Worm (Caenorhabditis elegans) whole organism, L1 larva: ENCODE data around the gene nos-3.

Source experiments
- ama-1 ChIP-seq: fragments of 150-350 bp; optimal IDR thresholded peaks from 2 replicates; lab custom pipeline; 2014
- blmp-1 ChIP-seq: fragments of 150-350 bp; optimal IDR thresholded peaks from 2 replicates; lab custom pipeline; 2014; ENCODE audit warnings: missing biosample characterization, missing genetic modification characterization
- dsc-1 ChIP-seq: sonication (generic microtip); optimal IDR thresholded peaks from 2 replicates; lab custom pipeline; 2016; ENCODE audit warnings: mild to moderate bottlenecking, missing genetic modification characterization, missing compliant biosample characterization
- efl-1 ChIP-seq, 4 experiments: fragments of 150-350 bp; optimal IDR thresholded peaks in 3 of 4; peaks in 1 of 4; 1 replicate in 1 of 4; 2 replicates in 3 of 4; lab custom pipeline; 2014; ENCODE audit warnings: missing biosample characterization in 2 of 4, missing genetic modification characterization in 2 of 4, missing genetic modification reagents in 2 of 4
- efl-3 ChIP-seq: fragments of 200-800 bp; sonication (Bioruptor generic); optimal IDR thresholded peaks from 2 replicates; lab custom pipeline; 2018; ENCODE audit warnings: mild to moderate bottlenecking, missing genetic modification characterization, missing compliant biosample characterization
- fkh-10 ChIP-seq: sonication (generic microtip); optimal IDR thresholded peaks from 2 replicates; lab custom pipeline; 2017; ENCODE audit warnings: missing biosample characterization, missing genetic modification reagents, missing genetic modification characterization
- fkh-4 ChIP-seq: sonication (generic microtip); optimal IDR thresholded peaks from 2 replicates; lab custom pipeline; 2016; ENCODE audit warnings: missing compliant biosample characterization, missing genetic modification characterization, borderline replicate concordance
- lin-14 ChIP-seq: fragments of 200-800 bp; sonication (Bioruptor generic); optimal IDR thresholded peaks from 2 replicates; lab custom pipeline; 2018; ENCODE audit warnings: mild to moderate bottlenecking, missing genetic modification characterization, moderate library complexity, missing compliant biosample characterization
- lin-35 ChIP-seq, 2 experiments: fragments of 150-350 bp; optimal IDR thresholded peaks; 2 replicates each; lab custom pipeline; 2014; ENCODE audit warnings: missing biosample characterization in 2 of 2, missing genetic modification characterization in 2 of 2, missing genetic modification reagents in 2 of 2
- lsy-2 ChIP-seq, 2 experiments: fragments of 150-350 bp; optimal IDR thresholded peaks; 2 replicates each; lab custom pipeline; 2014; ENCODE audit warnings: missing biosample characterization in 2 of 2, missing genetic modification characterization in 2 of 2
- mef-2 ChIP-seq: fragments of 150-350 bp; optimal IDR thresholded peaks from 2 replicates; lab custom pipeline; 2014; ENCODE audit warnings: missing biosample characterization, missing genetic modification characterization
- nhr-19 ChIP-seq: fragments of 200-800 bp; sonication (Bioruptor generic); conservative IDR thresholded peaks from 2 replicates; pipeline ENCODE4 v1.3.6; 2022; ENCODE audit warnings: missing genetic modification characterization, missing compliant biosample characterization
- nhr-20 ChIP-seq: sonication (generic microtip); optimal IDR thresholded peaks from 2 replicates; lab custom pipeline; 2016; ENCODE audit warnings: mild to moderate bottlenecking, missing genetic modification characterization, missing compliant biosample characterization
- nhr-47 ChIP-seq: sonication (generic microtip); optimal IDR thresholded peaks from 2 replicates; lab custom pipeline; 2016; ENCODE audit warnings: mild to moderate bottlenecking, missing genetic modification characterization, moderate library complexity, missing compliant biosample characterization
- nhr-71 ChIP-seq: sonication (generic microtip); optimal IDR thresholded peaks from 2 replicates; lab custom pipeline; 2016; ENCODE audit warnings: mild to moderate bottlenecking, missing genetic modification characterization, moderate library complexity, missing compliant biosample characterization
- nhr-76 ChIP-seq: sonication (generic microtip); optimal IDR thresholded peaks from 2 replicates; lab custom pipeline; 2017; ENCODE audit warnings: missing biosample characterization, missing genetic modification characterization
- pag-3 ChIP-seq: sonication (generic microtip); optimal IDR thresholded peaks from 2 replicates; lab custom pipeline; 2017; ENCODE audit warnings: missing genetic modification characterization, mild to moderate bottlenecking, missing compliant biosample characterization, antibody characterized with exemption, borderline replicate concordance; ENCODE audit not compliant: insufficient read depth
- pax-3 ChIP-seq: fragments of 200-800 bp; sonication (Bioruptor generic); optimal IDR thresholded peaks from 2 replicates; lab custom pipeline; 2018; ENCODE audit warnings: mild to moderate bottlenecking, missing genetic modification characterization, moderate library complexity, missing compliant biosample characterization
- rnt-1 ChIP-seq: sonication (generic microtip); optimal IDR thresholded peaks from 2 replicates; lab custom pipeline; 2016; ENCODE audit warnings: mild to moderate bottlenecking, missing genetic modification characterization, moderate library complexity, missing compliant biosample characterization
- skn-1 ChIP-seq: fragments of 150-350 bp; optimal IDR thresholded peaks from 2 replicates; lab custom pipeline; 2014; ENCODE audit warnings: missing biosample characterization, missing genetic modification characterization
- snu-23 ChIP-seq: sonication (generic microtip); optimal IDR thresholded peaks from 2 replicates; lab custom pipeline; 2016; ENCODE audit warnings: missing genetic modification characterization, missing compliant biosample characterization
- unc-130 ChIP-seq: fragments of 150-350 bp; optimal IDR thresholded peaks from 2 replicates; lab custom pipeline; 2017; ENCODE audit warnings: missing biosample characterization, missing genetic modification characterization, inconsistent platforms
- vab-15 ChIP-seq: sonication (generic microtip); optimal IDR thresholded peaks from 2 replicates; lab custom pipeline; 2017; ENCODE audit warnings: missing genotype, mild to moderate bottlenecking, missing genetic modification characterization, missing compliant biosample characterization
- zag-1 ChIP-seq: fragments of 150-350 bp; optimal IDR thresholded peaks from 2 replicates; lab custom pipeline; 2014; ENCODE audit warnings: missing biosample characterization, missing genetic modification characterization

Gene nos-3

DNA sequence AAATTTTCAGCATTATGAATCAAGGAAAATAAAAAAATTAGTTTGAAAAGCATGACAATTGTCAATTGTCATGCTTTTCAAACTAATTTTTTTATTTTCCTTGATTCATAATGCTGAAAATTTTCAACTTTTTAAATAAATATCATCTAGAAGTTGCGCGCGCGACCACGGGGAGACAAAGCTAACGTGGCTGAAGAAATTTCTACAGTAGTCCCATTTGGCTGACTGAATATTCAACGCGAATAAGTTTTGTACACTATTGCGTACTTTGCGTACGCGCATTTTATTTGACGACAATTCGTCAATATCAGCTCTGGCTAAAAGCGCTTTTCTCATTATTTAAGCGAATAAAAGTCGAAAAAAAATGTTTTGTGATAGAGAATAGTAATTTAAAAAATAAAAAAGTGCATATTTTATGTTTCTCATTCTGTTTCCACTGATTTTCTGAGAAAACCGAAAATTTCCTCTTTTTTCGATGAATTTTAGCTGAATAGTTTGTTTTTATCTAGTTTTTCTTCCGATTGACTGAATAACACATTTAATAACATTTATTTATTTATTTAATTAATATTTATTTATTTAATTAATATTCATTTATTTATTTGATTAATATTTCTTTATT lies 27.4 kb upstream of the nos-3 start, which contains the start of gene Y53C12A.11:
TSS of gene Y53C12A.11 (minus strand) at position 68 of the 622 bp plus-strand sequence.
- TF ChIP-seq nhr-47 (peak; percentile 5), nhr-71 (tag; lab: Kevin White, UChicago) (peak; percentile 26), efl-1 (optimal IDR thresholded peaks at IDR 0.05; lab: Kevin White, UChicago) (peak; percentile 13 to 39), efl-1 (GFP tag; optimal IDR thresholded peaks at IDR 0.05 in 1 of 2; lab: Kevin White, UChicago) (peak in 1 of 2 experiments; percentile 70), lsy-2 (tag; optimal IDR thresholded peaks at IDR 0.05; lab: Kevin White, UChicago) (peak in 1 of 2 experiments; percentile 52), nhr-19 (GFP tag; lab: Robert Waterston, UW) (peak; percentile 41)

DNA sequence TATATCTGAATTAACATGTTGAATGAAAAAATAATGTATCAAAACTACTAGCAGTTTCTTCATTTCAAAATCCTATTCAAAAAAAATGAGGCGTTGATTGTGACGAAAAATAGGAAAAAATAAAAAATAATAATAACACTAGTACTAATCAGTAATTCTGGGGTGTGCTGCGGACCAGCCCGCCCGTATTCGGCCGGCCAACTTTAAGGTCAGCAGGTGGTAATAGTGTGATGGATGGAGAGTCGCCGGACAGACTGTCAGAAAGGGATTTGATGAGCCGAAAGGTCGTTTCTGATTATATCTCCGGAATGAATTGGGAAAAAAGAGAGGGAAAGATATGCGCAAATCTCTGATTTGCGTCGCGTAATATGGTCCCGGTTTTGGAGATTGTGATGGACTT lies 21.7 kb upstream of the nos-3 start, which contains the start of gene cutl-2:
TSS of gene cutl-2 (minus strand) at position 210 of the 400 bp plus-strand sequence.
- TF ChIP-seq fkh-4 (tag; lab: Kevin White, UChicago) (no peak), nhr-20 (tag; lab: Kevin White, UChicago) (no peak)

DNA sequence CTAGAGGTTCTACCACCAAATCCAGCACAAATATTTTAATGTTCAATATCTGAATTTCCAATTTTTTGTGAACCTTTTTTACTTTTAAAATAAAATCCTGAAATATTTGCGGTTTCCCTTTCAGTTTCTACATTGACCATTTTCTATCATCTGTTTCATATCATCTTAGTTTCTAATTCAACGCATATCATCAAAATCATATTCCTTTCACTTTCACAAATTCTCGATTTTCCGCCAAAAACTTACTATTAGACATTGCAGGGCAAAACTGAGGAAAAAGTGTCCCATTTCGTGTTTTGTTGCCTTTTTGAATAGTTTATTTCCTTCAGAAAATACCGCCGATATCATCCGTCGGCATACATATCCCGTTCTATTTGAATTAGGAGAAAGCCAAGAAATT lies 21.1 kb upstream of the nos-3 start:
- TF ChIP-seq blmp-1 (tag; lab: Kevin White, UChicago): peak; percentile 84
- no peak for TF ChIP-seq nhr-76 (tag; lab: Kevin White, UChicago)

DNA sequence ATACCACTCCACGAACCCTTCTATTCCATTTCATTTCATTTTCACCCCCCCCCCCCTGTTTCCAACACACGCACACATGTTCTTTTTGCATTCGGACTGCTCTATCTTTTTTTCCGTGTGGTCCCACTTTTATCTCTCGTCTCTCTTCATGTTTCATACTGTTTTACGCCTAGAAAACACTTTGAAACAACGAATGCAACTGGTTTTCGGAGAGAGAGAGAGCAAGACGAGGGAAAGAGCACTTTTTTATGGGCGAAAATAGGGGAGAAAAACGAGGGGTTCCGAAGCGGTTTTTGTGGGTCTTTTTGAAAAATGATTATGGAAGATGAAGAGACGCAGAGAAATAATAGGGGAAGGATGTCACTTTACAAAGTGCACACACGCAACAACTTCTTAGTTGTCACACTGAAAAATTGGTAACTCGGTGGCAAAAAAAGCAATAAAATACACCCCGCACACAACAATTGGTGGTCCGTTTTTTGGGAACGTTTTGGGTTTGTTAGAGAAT lies 18.9 kb upstream of the nos-3 start:
- TF ChIP-seq lin-14 (peak; percentile 81), rnt-1 (peak; percentile 55), dsc-1 (tag; lab: Kevin White, UChicago) (peak; percentile 64), lsy-2 (tag; optimal IDR thresholded peaks at IDR 0.05; lab: Kevin White, UChicago) (peak in 1 of 2 experiments; percentile 8), mef-2 (no peak)

DNA sequence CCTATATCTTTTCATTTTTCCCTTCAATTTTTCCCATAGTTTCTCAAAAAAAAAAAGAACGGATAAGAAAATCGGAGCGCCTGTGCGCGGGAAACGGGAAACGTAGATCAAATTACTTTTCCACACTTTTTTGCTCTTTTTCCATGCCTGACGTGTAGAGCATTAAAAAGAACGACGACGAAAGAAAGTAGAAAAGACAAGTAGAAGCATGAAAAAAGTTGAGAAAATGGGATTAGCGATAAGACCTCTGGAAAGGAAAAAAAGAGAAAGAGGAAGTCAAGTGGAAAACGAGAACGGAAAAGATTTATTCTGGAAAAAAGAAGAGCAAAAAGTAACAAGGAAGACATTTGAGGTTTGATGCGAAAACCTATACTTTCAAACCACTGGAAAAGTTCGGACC lies 17.6 kb upstream of the nos-3 start:
- TF ChIP-seq pax-3 (tag; lab: Kevin White, UChicago) (no peak), pag-3 (tag; lab: Kevin White, UChicago) (no peak), lin-35 (GFP tag; optimal IDR thresholded peaks at IDR 0.05; lab: Kevin White, UChicago) (no peak), unc-130 (tag; lab: Kevin White, UChicago) (no peak), rnt-1 (no peak), efl-3 (GFP tag; lab: Kevin White, UChicago) (no peak), fkh-10 (GFP tag; lab: Kevin White, UChicago) (peak; percentile 92), vab-15 (no peak), ama-1 (no peak), lin-14 (peak; percentile 19), snu-23 (GFP tag; lab: Kevin White, UChicago) (no peak)

DNA sequence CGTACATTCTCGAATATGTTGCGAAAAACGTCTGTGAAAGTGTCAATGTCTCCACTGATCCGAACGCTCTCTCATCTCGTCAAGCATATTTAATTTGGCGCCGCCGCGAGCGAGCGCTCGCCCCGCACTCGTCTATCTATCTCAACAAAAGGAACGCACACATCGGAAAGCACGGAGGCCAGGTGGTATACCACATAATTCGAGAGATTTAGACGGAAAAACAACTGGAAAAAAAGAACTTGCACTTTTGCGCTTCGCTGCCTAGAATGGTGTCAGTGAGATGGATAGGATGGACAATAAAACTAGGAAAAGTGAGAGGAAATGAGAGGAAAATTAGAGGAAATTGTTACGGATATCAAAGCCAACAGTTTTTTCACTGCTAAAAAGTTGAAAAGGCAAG lies 16.9 kb upstream of the nos-3 start:
- TF ChIP-seq skn-1 (tag; lab: Kevin White, UChicago) (no peak), lin-14 (peak; percentile 13), blmp-1 (tag; lab: Kevin White, UChicago) (peak; percentile 74)

DNA sequence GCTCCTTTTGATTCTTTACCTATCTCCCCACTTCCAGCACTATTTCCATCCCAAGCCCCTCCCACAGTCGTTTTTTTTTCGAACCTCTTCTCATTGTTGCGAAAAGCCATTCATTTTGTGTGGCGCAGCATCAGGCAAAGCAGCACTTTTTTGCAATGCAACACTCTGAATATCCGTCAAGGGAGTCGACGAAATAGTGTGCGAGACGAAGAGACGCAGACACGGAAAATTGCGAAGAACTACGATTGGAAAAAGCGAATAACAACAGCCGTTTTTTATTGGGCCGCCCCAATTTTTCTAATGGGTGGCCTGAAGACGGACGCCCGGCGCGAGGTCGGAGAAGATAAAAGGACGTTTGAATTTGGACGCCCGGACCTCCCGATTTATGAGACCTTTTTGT lies 16.2 kb upstream of the nos-3 start:
- TF ChIP-seq efl-1 (optimal IDR thresholded peaks at IDR 0.05; lab: Kevin White, UChicago): no peak
- TF ChIP-seq efl-1 (GFP tag; optimal IDR thresholded peaks at IDR 0.05 in 1 of 2; lab: Kevin White, UChicago): peak in 1 of 2 experiments; percentile 12
- peak; percentile 46 for TF ChIP-seq lin-14
- no peak for TF ChIP-seq zag-1

DNA sequence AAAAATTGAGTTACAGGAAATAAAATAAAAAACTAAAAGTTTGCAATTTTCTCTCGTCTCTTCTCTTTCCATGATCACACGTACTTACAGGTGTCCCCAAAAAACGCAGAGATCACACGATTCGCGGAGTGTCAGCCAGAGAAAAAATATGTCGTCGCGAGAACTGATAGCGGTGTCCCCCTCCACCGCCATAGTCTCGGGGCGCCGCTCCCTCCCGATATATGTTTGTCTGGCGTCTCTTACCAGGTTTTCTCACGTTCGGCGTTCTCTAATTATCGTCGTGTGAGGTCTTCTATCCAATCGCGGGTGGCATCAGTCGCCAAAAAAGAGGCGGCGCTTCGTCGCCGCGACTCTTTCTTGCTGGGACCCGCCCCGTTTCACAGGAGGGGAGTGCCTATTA lies 14.3 kb upstream of the nos-3 start, which contains the start of gene mab-3:
TSS of gene mab-3 (plus strand) at position 328 of the 400 bp plus-strand sequence.
- TF ChIP-seq rnt-1: peak; percentile 15
- peak; percentile 61 for TF ChIP-seq lin-14
- TF ChIP-seq nhr-19 (GFP tag; lab: Robert Waterston, UW): peak; percentile 34; the same call in 1 of the 2 replicates
